Worm (Caenorhabditis elegans) whole organism, L1 larva: Measurements from ENCODE around the gene fbxa-143.

Source experiments
- aha-1 ChIP-seq: fragments of 150-350 bp; optimal IDR thresholded peaks from 2 replicates; lab custom pipeline; 2014; ENCODE audit warnings: missing biosample characterization, missing genetic modification characterization
- ama-1 ChIP-seq: fragments of 150-350 bp; optimal IDR thresholded peaks from 2 replicates; lab custom pipeline; 2014
- ceh-82 ChIP-seq, 3 experiments: fragments of 150-350 bp in 1 of 3; sonication (generic microtip) in 2 of 3; optimal IDR thresholded peaks; 2 replicates each; lab custom pipeline; 2014 to 2017; ENCODE audit warnings: missing biosample characterization in 3 of 3, missing genetic modification characterization in 3 of 3
- fkh-10 ChIP-seq: sonication (generic microtip); optimal IDR thresholded peaks from 2 replicates; lab custom pipeline; 2017; ENCODE audit warnings: missing biosample characterization, missing genetic modification reagents, missing genetic modification characterization
- lin-14 ChIP-seq: fragments of 200-800 bp; sonication (Bioruptor generic); optimal IDR thresholded peaks from 2 replicates; lab custom pipeline; 2018; ENCODE audit warnings: mild to moderate bottlenecking, missing genetic modification characterization, moderate library complexity, missing compliant biosample characterization
- nhr-76 ChIP-seq: sonication (generic microtip); optimal IDR thresholded peaks from 2 replicates; lab custom pipeline; 2017; ENCODE audit warnings: missing biosample characterization, missing genetic modification characterization
- unc-62 ChIP-seq: fragments of 150-350 bp; optimal IDR thresholded peaks from 2 replicates; lab custom pipeline; 2014; ENCODE audit warnings: missing biosample characterization, missing genetic modification reagents, missing genetic modification characterization

DNA sequence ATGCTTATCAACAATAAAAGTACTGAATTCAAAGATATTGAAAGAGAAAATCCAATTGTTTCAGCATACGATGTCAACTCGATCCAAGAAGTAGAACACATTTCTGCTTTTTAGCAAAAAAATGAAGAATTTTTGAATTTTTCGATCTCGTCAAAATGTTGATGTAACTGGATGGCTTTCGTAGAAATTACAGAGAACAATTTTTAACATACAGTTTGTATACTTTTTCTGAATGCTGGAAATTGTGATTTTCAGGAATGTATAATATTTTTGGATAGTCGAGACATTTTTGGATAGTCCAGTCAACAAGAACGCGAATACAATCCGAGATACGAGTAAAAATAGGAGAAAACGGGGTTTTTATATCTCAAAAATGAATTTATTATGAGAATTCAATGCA is 8.7 kb downstream of the fbxa-143 start, which contains the start of gene str-103:
- TF ChIP-seq ama-1 = no peak
- TF ChIP-seq aha-1 = no peak
- no peak for TF ChIP-seq ceh-82 (tag; optimal IDR thresholded peaks at IDR 0.05; lab: Kevin White, UChicago)
- TF ChIP-seq unc-62 (GFP tag; lab: Kevin White, UChicago) = no peak
- TF ChIP-seq fkh-10 (GFP tag; lab: Kevin White, UChicago) = no peak
- no peak for TF ChIP-seq nhr-76 (tag; lab: Kevin White, UChicago)
- no peak for TF ChIP-seq lin-14 (GFP tag; lab: Kevin White, UChicago)
